Worm (Caenorhabditis elegans) whole organism, late embryonic: ENCODE results near the gene srt-5.

Experiments
- T23F11.4 ChIP-seq: fragments of 200-800 bp; sonication (Bioruptor generic); optimal IDR thresholded peaks from 2 replicates; lab custom pipeline; 2018; ENCODE audit warnings: mild to moderate bottlenecking, missing genetic modification characterization, missing compliant biosample characterization
- ceh-19 ChIP-seq: fragments of 200-800 bp; sonication (Bioruptor generic); optimal IDR thresholded peaks from 2 replicates; lab custom pipeline; 2018; ENCODE audit warnings: mild to moderate bottlenecking, missing genetic modification characterization, missing compliant biosample characterization
- ceh-31 ChIP-seq: sonication (generic microtip); optimal IDR thresholded peaks from 2 replicates; lab custom pipeline; 2016; ENCODE audit warnings: missing genetic modification characterization, missing compliant biosample characterization
- elt-4 ChIP-seq: sonication (generic microtip); optimal IDR thresholded peaks from 2 replicates; lab custom pipeline; 2016; ENCODE audit warnings: missing genetic modification characterization, missing compliant biosample characterization
- hlh-15 ChIP-seq: sonication (generic microtip); optimal IDR thresholded peaks from 2 replicates; lab custom pipeline; 2016; ENCODE audit warnings: missing genetic modification characterization, missing compliant biosample characterization
- nfya-1 ChIP-seq: sonication (generic microtip); optimal IDR thresholded peaks from 2 replicates; lab custom pipeline; 2017; ENCODE audit warnings: missing genetic modification characterization, mild to moderate bottlenecking, missing compliant biosample characterization, antibody characterized with exemption, moderate library complexity
- nhr-11 ChIP-seq: fragments of 150-350 bp; optimal IDR thresholded peaks from 2 replicates; lab custom pipeline; 2014; ENCODE audit warnings: missing biosample characterization, missing genetic modification characterization
- npax-4 ChIP-seq: sonication (generic microtip); optimal IDR thresholded peaks from 2 replicates; lab custom pipeline; 2016; ENCODE audit warnings: missing genetic modification characterization, missing compliant biosample characterization
- pha-4 ChIP-seq: fragments of 150-350 bp; optimal IDR thresholded peaks from 2 replicates; lab custom pipeline; 2018; ENCODE audit warnings: missing biosample characterization, missing genetic modification reagents, missing genetic modification characterization
- unc-86 ChIP-seq: sonication (generic microtip); optimal IDR thresholded peaks from 2 replicates; lab custom pipeline; 2016; ENCODE audit warnings: missing genetic modification characterization, missing compliant biosample characterization

ce11 chrV:3094351-3094750, 13.7 kb upstream of the srt-5 start, which contains the start of gene cyp-33C9:
- no peak for TF ChIP-seq nfya-1 (tag; lab: Kevin White, UChicago)
- TF ChIP-seq hlh-15 (tag; lab: Kevin White, UChicago), result no peak
- no peak for TF ChIP-seq T23F11.4 (GFP tag; lab: Kevin White, UChicago)
- no peak for TF ChIP-seq pha-4 (tag; lab: Kevin White, UChicago)
- no peak for TF ChIP-seq nhr-11 (tag; lab: Kevin White, UChicago)
- no peak for TF ChIP-seq unc-86 (tag; lab: Kevin White, UChicago)
- TF ChIP-seq npax-4 (tag; lab: Kevin White, UChicago), result no peak
- no peak for TF ChIP-seq elt-4 (tag; lab: Kevin White, UChicago)
- no peak for TF ChIP-seq ceh-31
- TF ChIP-seq ceh-19, result no peak
